Fruit fly (Drosophila melanogaster) Kc167 (cell line): Measurements from ENCODE around the gene Tim8.

Experiments used
- Sin3A ChIP-seq: fragments of >200 bp; optimal IDR thresholded peaks from 2 replicates; lab custom pipeline; 2018; ENCODE audit warnings: missing external identifiers
- h ChIP-seq: fragments of >200 bp; optimal IDR thresholded peaks from 3 replicates; lab custom pipeline; 2018; ENCODE audit warnings: missing external identifiers
- insv ChIP-seq: fragments of >200 bp; optimal IDR thresholded peaks from 3 replicates; lab custom pipeline; 2018; ENCODE audit warnings: missing external identifiers
- psq ChIP-seq: fragments of >200 bp; optimal IDR thresholded peaks from 2 replicates; lab custom pipeline; 2017; ENCODE audit warnings: missing external identifiers
- ttk ChIP-seq: sonication (Bioruptor generic); optimal IDR thresholded peaks from 2 replicates; lab custom pipeline; 2017; ENCODE audit warnings: missing external identifiers

- TF ChIP-seq h (no peak), ttk (lab: Kevin White, UChicago) (no peak), Sin3A (lab: Kevin White, UChicago) (no peak), insv (no peak), psq (lab: Kevin White, UChicago) (no peak)
Observed at dm6 chrX:11355708-11356174, 12.5 kb upstream of the Tim8 start, which contains the start of gene dsh.
